Worm (Caenorhabditis elegans): Measurements from ENCODE around the gene gex-3.

The gex-3 gene

DNA sequence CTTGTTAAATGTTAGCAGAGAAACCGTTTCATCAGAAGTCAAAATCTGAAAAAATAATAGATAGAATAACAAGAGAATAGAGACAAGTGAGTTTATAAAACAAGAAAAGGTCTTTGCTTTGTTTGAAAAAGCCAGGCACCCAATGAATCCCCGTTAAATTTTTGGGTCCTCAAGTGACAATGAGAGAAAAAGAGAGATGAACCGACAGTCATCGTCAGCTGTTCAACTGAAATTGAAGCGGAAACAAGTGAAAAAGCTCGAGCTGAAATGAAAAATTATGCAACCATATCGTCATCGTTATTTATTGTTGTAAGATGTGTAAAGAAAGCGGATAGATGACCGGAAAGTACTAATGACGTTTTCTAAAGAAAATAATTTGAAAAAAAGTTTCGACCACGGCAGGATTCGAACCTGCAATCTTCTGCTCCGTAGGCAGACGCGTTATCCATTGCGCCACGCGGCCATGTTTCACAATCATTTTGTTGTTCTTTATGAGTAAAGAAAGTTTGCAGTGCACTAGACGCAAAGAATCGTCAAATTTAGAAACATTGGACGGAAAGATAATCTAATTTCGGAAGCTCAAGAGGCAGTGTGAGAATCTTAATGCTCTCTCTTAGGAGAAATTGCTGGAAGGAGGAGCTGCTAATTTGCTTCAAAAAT, 13.4 kb downstream of the gex-3 start, which contains the start of gene F08G5.3 (continued):
- TF ChIP-seq mab-9 (GFP tag; IDR thresholded peaks at IDR 0.05) (no peak), lin-35 (GFP tag; optimal IDR thresholded peaks at IDR 0.05) (peak; percentile 25 to 69), zag-1 (tag; optimal IDR thresholded peaks at IDR 0.05) (no peak), C16A3.4 (tag; optimal IDR thresholded peaks at IDR 0.05) (peak; percentile 41), nhr-71 (tag; optimal IDR thresholded peaks at IDR 0.05) (peak; percentile 65), nhr-19 (GFP tag; conservative IDR thresholded peaks at IDR 0.05) (peak; percentile 22; the same call in 1 of the 2 replicates), pqm-1 (tag; optimal IDR thresholded peaks at IDR 0.05) (no peak), ztf-4 (tag; optimal IDR thresholded peaks at IDR 0.05) (no peak), fos-1 (tag; optimal IDR thresholded peaks at IDR 0.05) (no peak), xbp-1 (tag; optimal IDR thresholded peaks at IDR 0.05) (peak; percentile 24), dsc-1 (tag; optimal IDR thresholded peaks at IDR 0.05) (peak; percentile 56), ztf-11 (tag; optimal IDR thresholded peaks at IDR 0.05) (no peak), lin-39 (tag; optimal IDR thresholded peaks at IDR 0.05) (no peak), zip-4 (GFP tag; optimal IDR thresholded peaks at IDR 0.05) (peak; percentile 18), elt-3 (tag; optimal IDR thresholded peaks at IDR 0.05) (peak in 1 of 6 experiments; percentile 43), fkh-10 (GFP tag; optimal IDR thresholded peaks at IDR 0.05) (no peak), egl-13 (tag; optimal IDR thresholded peaks at IDR 0.05) (no peak), pax-3 (tag; optimal IDR thresholded peaks at IDR 0.05) (no peak), mef-2 (tag; optimal IDR thresholded peaks at IDR 0.05) (peak; percentile 4), nhr-20 (tag; optimal IDR thresholded peaks at IDR 0.05) (peak; percentile 50), fkh-8 (tag; optimal IDR thresholded peaks at IDR 0.05) (no peak), unc-30 (tag; optimal IDR thresholded peaks at IDR 0.05) (no peak), hpl-2 (GFP tag; optimal IDR thresholded peaks at IDR 0.05) (no peak), hlh-17 (GFP tag; optimal IDR thresholded peaks at IDR 0.05; ENCODE audit: borderline replicate concordance) (no peak), nhr-12 (tag; optimal IDR thresholded peaks at IDR 0.05) (no peak), efl-1 (optimal IDR thresholded peaks at IDR 0.05) (peak in 1 of 2 experiments; percentile 43), efl-1 (GFP tag; optimal IDR thresholded peaks at IDR 0.05 in 1 of 2) (peak; percentile 17 to 92), ceh-63 (GFP tag; optimal IDR thresholded peaks at IDR 0.05) (no peak), nhr-47 (tag; optimal IDR thresholded peaks at IDR 0.05) (peak; percentile 49), unc-62 (GFP tag; optimal IDR thresholded peaks at IDR 0.05) (no peak), ceh-8 (GFP tag; optimal IDR thresholded peaks at IDR 0.05) (no peak), nhr-85 (tag) (peak; percentile 72)

ce11 chrIV:12419291-12419690, 15.1 kb downstream of the gex-3 start:
- TF ChIP-seq nhr-85 (tag): no peak
- no peak for TF ChIP-seq hlh-17 (GFP tag; optimal IDR thresholded peaks at IDR 0.05; ENCODE audit: borderline replicate concordance)
- no peak for TF ChIP-seq unc-62 (GFP tag; optimal IDR thresholded peaks at IDR 0.05)
- TF ChIP-seq vab-15 (tag; optimal IDR thresholded peaks at IDR 0.05): no peak
- no peak for TF ChIP-seq ceh-82 (tag; optimal IDR thresholded peaks at IDR 0.05)
- no peak for TF ChIP-seq dsc-1 (tag; optimal IDR thresholded peaks at IDR 0.05)
- peak; percentile 74 for TF ChIP-seq fkh-10 (GFP tag; optimal IDR thresholded peaks at IDR 0.05)
- peak; percentile 74 for TF ChIP-seq lin-14 (GFP tag; optimal IDR thresholded peaks at IDR 0.05)
- no peak for TF ChIP-seq lin-39 (tag; optimal IDR thresholded peaks at IDR 0.05)
- no peak for TF ChIP-seq rnt-1 (tag; optimal IDR thresholded peaks at IDR 0.05)
- no peak for TF ChIP-seq C34B4.2 (tag; optimal IDR thresholded peaks at IDR 0.05)
- TF ChIP-seq nhr-20 (tag; optimal IDR thresholded peaks at IDR 0.05): no peak
- no peak for TF ChIP-seq aha-1 (tag; optimal IDR thresholded peaks at IDR 0.05)

DNA sequence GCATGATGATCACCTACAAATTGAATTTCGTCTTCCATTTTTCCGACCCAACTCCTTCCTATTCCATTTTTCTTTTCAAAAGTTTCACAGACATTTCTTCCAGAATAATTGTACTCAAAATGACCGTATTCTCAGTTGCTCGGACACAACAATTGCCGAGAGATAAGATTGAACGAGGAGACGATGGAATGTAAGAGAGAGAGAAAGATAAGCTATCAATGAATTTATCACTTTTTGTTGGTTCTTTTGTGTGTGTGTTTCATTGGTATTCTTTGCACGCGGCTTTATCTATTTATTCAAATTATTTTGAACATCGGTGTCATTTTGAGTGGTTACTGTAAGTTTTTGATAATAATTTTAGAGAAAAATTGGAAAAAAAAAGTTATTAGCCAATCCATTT, 16.2 kb downstream of the gex-3 start, which contains the start of gene ugt-65:
ugt-65 (plus strand) TSS at position 229 of the 400 bp plus-strand sequence.
- TF ChIP-seq efl-1 (optimal IDR thresholded peaks at IDR 0.05): no peak
- peak in 1 of 2 experiments; percentile 90 for TF ChIP-seq efl-1 (GFP tag; optimal IDR thresholded peaks at IDR 0.05 in 1 of 2)
- peak; percentile 38 for TF ChIP-seq lin-14 (GFP tag; optimal IDR thresholded peaks at IDR 0.05)
- TF ChIP-seq elt-2 (tag; optimal IDR thresholded peaks at IDR 0.05): peak; percentile 85
- no peak for TF ChIP-seq lin-35 (GFP tag; optimal IDR thresholded peaks at IDR 0.05)
